Worm (Caenorhabditis elegans) whole organism, L2 larva: Measurements from ENCODE around the gene C08F1.8.
"Not testable (repeated sequence)": the region's sequence is repeated elsewhere in the genome, so short reads cannot be mapped to it uniquely, and the experiment has no call there.

Experiments
- F13H6.1 ChIP-seq: sonication (generic microtip); optimal IDR thresholded peaks from 2 replicates; lab custom pipeline; 2016; ENCODE audit warnings: missing genetic modification characterization, missing compliant biosample characterization
- R02D3.7 ChIP-seq: fragments of 150-350 bp; optimal IDR thresholded peaks from 2 replicates; lab custom pipeline; 2014; ENCODE audit warnings: missing biosample characterization, missing genetic modification characterization
- Y55F3AM.14 ChIP-seq: fragments of 200-800 bp; sonication (Bioruptor generic); optimal IDR thresholded peaks from 2 replicates; lab custom pipeline; 2018; ENCODE audit warnings: mild to moderate bottlenecking, missing genetic modification characterization, missing compliant biosample characterization
- aly-2 ChIP-seq: fragments of 150-350 bp; optimal IDR thresholded peaks from 2 replicates; lab custom pipeline; 2014; ENCODE audit warnings: missing biosample characterization, missing genetic modification characterization
- blmp-1 ChIP-seq: sonication (generic microtip); optimal IDR thresholded peaks from 2 replicates; lab custom pipeline; 2017; ENCODE audit warnings: missing genetic modification characterization, mild to moderate bottlenecking, missing compliant biosample characterization, antibody characterized with exemption, moderate library complexity; ENCODE audit not compliant: insufficient read depth
- ceh-82 ChIP-seq: fragments of 150-350 bp; optimal IDR thresholded peaks from 2 replicates; lab custom pipeline; 2014; ENCODE audit warnings: missing biosample characterization, missing genetic modification characterization
- crh-2 ChIP-seq: sonication (generic microtip); optimal IDR thresholded peaks from 2 replicates; lab custom pipeline; 2017; ENCODE audit warnings: missing biosample characterization, missing genetic modification characterization
- egl-27 ChIP-seq: sonication (generic microtip); optimal IDR thresholded peaks from 3 replicates; lab custom pipeline; 2017; ENCODE audit warnings: missing biosample characterization, missing genetic modification reagents, missing genetic modification characterization
- elt-1 ChIP-seq: fragments of 150-350 bp; optimal IDR thresholded peaks from 2 replicates; lab custom pipeline; 2014; ENCODE audit warnings: missing biosample characterization, missing genetic modification characterization
- elt-3 ChIP-seq: sonication (generic microtip); optimal IDR thresholded peaks from 2 replicates; lab custom pipeline; 2017; ENCODE audit warnings: missing biosample characterization, missing genetic modification characterization
- fos-1 ChIP-seq: fragments of 150-350 bp; optimal IDR thresholded peaks from 2 replicates; lab custom pipeline; 2014; ENCODE audit warnings: missing biosample characterization, missing genetic modification characterization
- gmeb-1 ChIP-seq: fragments of 150-350 bp; optimal IDR thresholded peaks from 2 replicates; lab custom pipeline; 2014; ENCODE audit warnings: missing biosample characterization, missing genetic modification characterization
- lin-11 ChIP-seq: fragments of 150-350 bp; sonication (generic microtip); optimal IDR thresholded peaks from 2 replicates; lab custom pipeline; 2014; ENCODE audit warnings: missing biosample characterization, missing genetic modification characterization, inconsistent platforms, mixed read lengths
- lin-13 ChIP-seq: fragments of 150-350 bp; optimal IDR thresholded peaks from 2 replicates; lab custom pipeline; 2014; ENCODE audit warnings: missing biosample characterization, missing genetic modification reagents, missing genetic modification characterization
- lin-39 ChIP-seq: fragments of 150-350 bp; optimal IDR thresholded peaks from 2 replicates; lab custom pipeline; 2014; ENCODE audit warnings: missing biosample characterization, missing genetic modification reagents, missing genetic modification characterization
- mab-5 ChIP-seq: fragments of 150-350 bp; optimal IDR thresholded peaks from 2 replicates; lab custom pipeline; 2014; ENCODE audit warnings: missing biosample characterization, missing genetic modification characterization
- mbf-1 ChIP-seq: sonication (generic microtip); optimal IDR thresholded peaks from 2 replicates; lab custom pipeline; 2017; ENCODE audit warnings: missing biosample characterization, missing genetic modification characterization
- nhr-10 ChIP-seq: sonication (generic microtip); optimal IDR thresholded peaks from 2 replicates; lab custom pipeline; 2017; ENCODE audit warnings: missing biosample characterization, missing genetic modification characterization
- nhr-11 ChIP-seq: fragments of 150-350 bp; optimal IDR thresholded peaks from 2 replicates; lab custom pipeline; 2014; ENCODE audit warnings: missing biosample characterization, missing genetic modification characterization
- nhr-129 ChIP-seq: fragments of 150-350 bp; optimal IDR thresholded peaks from 2 replicates; lab custom pipeline; 2014; ENCODE audit warnings: missing biosample characterization, missing genetic modification characterization
- nhr-21 ChIP-seq: fragments of 150-350 bp; optimal IDR thresholded peaks from 2 replicates; lab custom pipeline; 2014; ENCODE audit warnings: missing biosample characterization, missing genetic modification characterization
- nhr-237 ChIP-seq: fragments of 150-350 bp; optimal IDR thresholded peaks from 2 replicates; lab custom pipeline; 2014; ENCODE audit warnings: missing biosample characterization, missing genetic modification characterization
- nhr-25 ChIP-seq: fragments of 150-350 bp; sonication (generic microtip); optimal IDR thresholded peaks from 3 replicates; lab custom pipeline; 2014; ENCODE audit warnings: missing biosample characterization, missing genetic modification characterization
- nhr-6 ChIP-seq: fragments of 150-350 bp; optimal IDR thresholded peaks from 2 replicates; lab custom pipeline; 2014; ENCODE audit warnings: missing biosample characterization, missing genetic modification characterization
- nhr-77 ChIP-seq: fragments of 150-350 bp; optimal IDR thresholded peaks from 2 replicates; lab custom pipeline; 2014; ENCODE audit warnings: missing biosample characterization, missing genetic modification characterization
- peb-1 ChIP-seq: fragments of 150-350 bp; optimal IDR thresholded peaks from 2 replicates; lab custom pipeline; 2014; ENCODE audit warnings: missing biosample characterization, missing genetic modification characterization
- sem-4 ChIP-seq: fragments of 150-350 bp; optimal IDR thresholded peaks from 2 replicates; lab custom pipeline; 2014; ENCODE audit warnings: missing biosample characterization, missing genetic modification reagents, missing genetic modification characterization
- skn-1 ChIP-seq: sonication (generic microtip); optimal IDR thresholded peaks from 2 replicates; lab custom pipeline; 2017; ENCODE audit warnings: missing biosample characterization, missing genetic modification characterization
- sma-3 ChIP-seq: sonication (generic microtip); optimal IDR thresholded peaks from 2 replicates; lab custom pipeline; 2016; ENCODE audit warnings: missing genetic modification reagents, missing genetic modification characterization, missing compliant biosample characterization
- sma-9 ChIP-seq, 2 experiments: fragments of 150-350 bp in 1 of 2; sonication (generic microtip) in 1 of 2; optimal IDR thresholded peaks; 2 replicates each; lab custom pipeline; 2014 to 2016; ENCODE audit warnings: missing genetic modification characterization in 2 of 2, mild to moderate bottlenecking in 1 of 2, missing biosample characterization in 1 of 2, missing compliant biosample characterization in 1 of 2, missing genetic modification reagents in 1 of 2, moderate library complexity in 1 of 2
- snpc-4 ChIP-seq: fragments of 150-350 bp; optimal IDR thresholded peaks from 2 replicates; lab custom pipeline; 2014; ENCODE audit warnings: missing biosample characterization, missing genetic modification characterization
- unc-39 ChIP-seq: fragments of 150-350 bp; optimal IDR thresholded peaks from 2 replicates; lab custom pipeline; 2014; ENCODE audit warnings: missing biosample characterization, missing genetic modification characterization
- unc-55 ChIP-seq: fragments of 150-350 bp; sonication (generic microtip); optimal IDR thresholded peaks from 3 replicates; lab custom pipeline; 2014; ENCODE audit warnings: missing biosample characterization, missing genetic modification reagents, missing genetic modification characterization
- unc-62 ChIP-seq: fragments of 150-350 bp; optimal IDR thresholded peaks from 2 replicates; lab custom pipeline; 2014; ENCODE audit warnings: missing biosample characterization, missing genetic modification reagents, missing genetic modification characterization
- zag-1 ChIP-seq: fragments of 150-350 bp; optimal IDR thresholded peaks from 2 replicates; lab custom pipeline; 2014; ENCODE audit warnings: missing biosample characterization, missing genetic modification characterization
- ztf-4 ChIP-seq: fragments of 150-350 bp; optimal IDR thresholded peaks from 2 replicates; lab custom pipeline; 2014; ENCODE audit warnings: missing biosample characterization, missing genetic modification characterization

The C08F1.8 gene

DNA sequence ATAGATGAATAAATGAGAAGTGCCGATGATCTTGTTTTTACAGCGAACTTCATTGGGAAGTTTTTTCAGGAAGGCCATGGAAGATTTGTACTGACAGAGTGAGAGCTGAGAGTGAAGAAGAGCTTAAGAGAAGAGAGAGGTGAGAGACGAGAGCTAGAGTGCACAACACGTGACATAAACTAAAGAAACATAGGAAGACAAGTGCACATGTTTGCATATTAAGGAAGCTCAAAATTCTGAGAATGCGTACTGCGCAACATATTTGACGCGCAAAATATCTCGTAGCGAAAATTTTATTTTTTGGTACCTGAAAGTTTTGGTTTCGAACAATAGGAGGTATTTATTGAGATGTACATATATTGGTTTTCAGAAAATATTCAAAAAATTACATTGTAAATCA is at the start of gene C08F1.8:
C08F1.8 (minus strand) TSS at position 101 of the 400 bp plus-strand sequence.
- TF ChIP-seq nhr-77 (tag; lab: Kevin White, UChicago), result no peak
- peak; percentile 8 for TF ChIP-seq unc-55 (GFP tag; lab: Kevin White, UChicago)

DNA sequence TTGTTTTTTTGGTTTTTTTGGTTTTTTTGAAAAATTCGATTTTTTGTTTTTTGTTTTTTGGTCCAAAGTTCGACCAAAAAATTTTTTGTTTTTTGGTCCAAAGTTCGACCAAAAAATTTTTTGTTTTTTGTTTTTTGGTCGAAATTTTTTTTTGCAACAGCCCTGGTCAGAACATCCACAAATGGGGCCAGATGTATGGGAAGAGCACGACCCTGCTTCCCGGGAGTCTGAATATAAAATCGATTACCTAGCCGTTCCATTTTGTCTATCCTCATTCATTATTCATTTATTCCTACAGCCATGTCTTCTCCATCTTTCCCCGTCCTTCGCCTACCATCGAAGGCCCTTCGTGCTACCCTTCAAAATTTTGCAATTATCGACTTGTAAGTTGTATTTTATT is 46.0 kb upstream of the C08F1.8 start, which contains the start of gene fbxb-95:
fbxb-95 (plus strand) TSS at position 301 of the 400 bp plus-strand sequence.
- not testable (repeated sequence) for TF ChIP-seq nhr-129 (tag; lab: Kevin White, UChicago); unc-62; sma-9 (GFP tag; optimal IDR thresholded peaks at IDR 0.05; lab: Kevin White, UChicago); sma-9 (tag; optimal IDR thresholded peaks at IDR 0.05; lab: Kevin White, UChicago)
- TF ChIP-seq, all 48 proteins: peak for 0; not testable (repeated sequence) for 48

DNA sequence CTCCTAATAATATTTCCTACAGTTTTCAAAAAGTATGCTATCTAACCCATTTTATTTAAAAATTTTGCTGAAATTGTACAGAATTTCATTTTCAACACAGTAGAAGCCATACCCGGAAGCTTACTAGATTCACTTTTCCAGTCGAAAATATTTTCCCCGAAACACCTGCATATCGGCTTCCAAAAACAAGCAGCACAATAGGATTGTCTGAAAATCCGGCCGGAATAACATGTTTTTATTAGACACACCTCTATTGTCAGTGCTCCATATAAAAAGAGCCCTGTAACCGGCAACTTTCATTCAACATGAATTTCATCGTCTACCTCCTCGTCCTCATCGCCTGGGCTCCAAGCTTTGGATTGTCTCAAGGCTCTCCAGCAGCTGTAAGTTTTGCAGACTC is 44.4 kb upstream of the C08F1.8 start, which contains the start of gene C52E2.2:
C52E2.2 (plus strand) TSS at position 301 of the 400 bp plus-strand sequence.
- TF ChIP-seq mbf-1, result no peak
- TF ChIP-seq unc-62, result no peak
- no peak for TF ChIP-seq lin-39 (tag; lab: Kevin White, UChicago)
- TF ChIP-seq unc-39 (tag; lab: Kevin White, UChicago), result no peak
- no peak for TF ChIP-seq nhr-77 (tag; lab: Kevin White, UChicago)
- no peak for TF ChIP-seq egl-27 (tag; lab: Kevin White, UChicago)
- TF ChIP-seq snpc-4 (tag; lab: Kevin White, UChicago), result no peak
- TF ChIP-seq blmp-1 (tag; lab: Kevin White, UChicago), result no peak
- no peak for TF ChIP-seq aly-2 (tag; lab: Kevin White, UChicago)
- TF ChIP-seq nhr-6, result no peak
- no peak for TF ChIP-seq nhr-21 (tag; lab: Kevin White, UChicago)
- no peak for TF ChIP-seq fos-1
- TF ChIP-seq mab-5, result no peak
- TF ChIP-seq nhr-237 (tag; lab: Kevin White, UChicago), result no peak
- TF ChIP-seq crh-2 (tag; lab: Kevin White, UChicago), result no peak
- no peak for TF ChIP-seq gmeb-1 (tag; lab: Kevin White, UChicago)
- no peak for TF ChIP-seq zag-1
- TF ChIP-seq unc-55 (GFP tag; lab: Kevin White, UChicago), result no peak

DNA sequence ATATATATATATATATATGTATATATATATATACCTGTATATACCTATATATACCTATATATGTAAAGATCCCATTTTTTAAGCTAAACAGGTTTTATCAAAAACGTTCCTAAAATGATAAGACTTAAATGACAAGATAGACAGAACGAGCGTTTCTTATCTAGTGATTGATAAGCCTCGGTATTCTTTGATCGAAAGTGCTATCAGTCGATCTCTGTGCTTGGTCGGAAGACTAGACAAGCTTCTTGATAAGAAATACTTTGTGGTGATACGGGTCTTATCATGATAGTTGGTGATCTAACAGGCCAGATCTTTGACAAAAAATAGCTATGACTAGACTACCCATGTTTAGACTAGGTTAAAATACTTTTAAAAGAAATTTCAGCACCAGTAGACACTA is 43.6 kb upstream of the C08F1.8 start:
- TF ChIP-seq R02D3.7, result no peak
- peak; percentile 36 for TF ChIP-seq crh-2 (tag; lab: Kevin White, UChicago)
- no peak for TF ChIP-seq elt-1 (tag; lab: Kevin White, UChicago)
- TF ChIP-seq egl-27 (tag; lab: Kevin White, UChicago), result peak; percentile 83
- TF ChIP-seq F13H6.1 (tag; lab: Kevin White, UChicago), result peak; percentile 32
- TF ChIP-seq ztf-4 (tag; lab: Kevin White, UChicago), result no peak
- peak; percentile 22 for TF ChIP-seq nhr-21 (tag; lab: Kevin White, UChicago)
- no peak for TF ChIP-seq elt-3 (tag; lab: Kevin White, UChicago)
- no peak for TF ChIP-seq lin-11 (tag; lab: Kevin White, UChicago)
- TF ChIP-seq sma-9 (GFP tag; optimal IDR thresholded peaks at IDR 0.05; lab: Kevin White, UChicago), result peak; percentile 91
- TF ChIP-seq sma-9 (tag; optimal IDR thresholded peaks at IDR 0.05; lab: Kevin White, UChicago), result no peak
- TF ChIP-seq fos-1, result peak; percentile 97
- TF ChIP-seq ceh-82 (tag; lab: Kevin White, UChicago), result no peak
- TF ChIP-seq nhr-10, result no peak
- TF ChIP-seq sma-3, result peak; percentile 57
- TF ChIP-seq peb-1 (tag; lab: Kevin White, UChicago), result no peak
- no peak for TF ChIP-seq nhr-11 (tag; lab: Kevin White, UChicago)
- TF ChIP-seq gmeb-1 (tag; lab: Kevin White, UChicago), result peak; percentile 25

DNA sequence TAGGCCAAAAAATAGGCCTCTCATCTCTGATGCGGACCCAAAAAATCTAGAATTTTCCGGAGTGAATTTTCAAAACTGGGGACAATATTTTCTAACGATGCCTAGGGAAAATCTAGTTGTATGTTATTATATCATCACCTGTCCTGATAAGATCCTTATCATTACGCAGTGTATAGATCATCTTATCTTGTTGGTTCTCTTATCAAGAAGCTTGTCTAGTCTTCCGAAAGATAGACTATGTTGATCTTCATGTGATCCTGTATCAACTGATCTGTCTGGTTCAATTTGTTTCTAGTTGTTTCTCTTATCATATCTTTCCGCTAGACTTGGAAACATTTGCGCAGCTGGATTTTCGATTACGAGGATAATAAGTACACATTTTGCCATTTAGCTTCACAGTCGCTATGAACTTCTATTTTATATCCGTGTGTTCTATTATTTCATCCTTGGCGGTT is 42.8 kb upstream of the C08F1.8 start, which contains the start of gene C52E2.3:
C52E2.3 (plus strand) TSS at position 405 of the 455 bp plus-strand sequence.
- TF ChIP-seq mbf-1, result no peak

DNA sequence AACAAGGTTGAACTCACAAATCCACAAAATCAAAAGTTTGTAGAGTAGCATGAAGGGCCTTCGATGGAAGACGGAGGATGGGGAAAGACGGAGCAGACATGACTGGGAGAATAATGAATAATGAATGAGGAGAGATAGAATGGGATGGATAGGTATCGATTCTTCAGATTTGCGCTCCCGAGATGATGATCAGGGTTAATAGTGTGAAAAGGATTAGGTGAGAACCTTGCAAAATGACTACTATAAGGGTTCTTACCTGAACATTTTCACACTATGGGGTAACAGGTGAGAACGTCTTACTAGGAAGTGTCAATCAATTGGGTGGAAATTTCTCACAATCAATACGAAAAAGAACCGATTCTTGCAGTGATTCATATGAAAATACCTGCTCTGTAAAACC is 42.2 kb upstream of the C08F1.8 start, which contains the start of gene fbxb-96:
fbxb-96 (minus strand) TSS at position 101 of the 400 bp plus-strand sequence.
- TF ChIP-seq lin-39 (tag; lab: Kevin White, UChicago) (no peak), skn-1 (no peak), fos-1 (no peak), gmeb-1 (tag; lab: Kevin White, UChicago) (no peak), mbf-1 (no peak), nhr-129 (tag; lab: Kevin White, UChicago) (no peak), unc-55 (GFP tag; lab: Kevin White, UChicago) (no peak), unc-39 (tag; lab: Kevin White, UChicago) (no peak), sma-3 (no peak), lin-13 (no peak), nhr-25 (no peak), sem-4 (tag; lab: Kevin White, UChicago) (no peak), Y55F3AM.14 (GFP tag; lab: Kevin White, UChicago) (no peak), zag-1 (no peak), mab-5 (no peak)
- TF ChIP-seq, all 48 proteins: peak for 0
